Fruit fly (Drosophila melanogaster): Measurements from ENCODE around the gene ND-15.

The ND-15 gene

DNA sequence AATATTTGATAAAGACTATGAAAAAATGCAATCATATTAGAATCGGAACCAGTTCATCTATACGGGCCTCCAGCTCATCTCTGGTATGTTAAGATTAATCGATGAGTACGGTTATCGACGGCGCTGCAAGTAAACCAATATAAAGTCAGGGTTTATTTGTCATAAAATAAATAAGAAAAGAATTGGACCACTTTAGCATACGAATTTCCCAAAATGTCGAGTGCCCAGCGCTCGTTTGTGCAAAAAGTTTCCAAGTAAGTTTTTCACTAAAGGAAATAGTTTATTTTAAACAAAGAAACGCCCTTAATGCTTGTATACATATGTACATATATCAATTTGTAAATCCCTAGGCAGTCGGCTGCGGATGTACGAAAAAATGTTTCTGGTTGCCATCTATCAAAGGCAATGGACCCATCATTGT lies 19.9 kb upstream of the ND-15 start, which contains the start of gene Zir (continued):
- TF ChIP-seq eve (GFP tag; optimal IDR thresholded peaks at IDR 0.05), result peak in 1 of 2 experiments; percentile 75
- no peak for TF ChIP-seq CG4282 (GFP tag; optimal IDR thresholded peaks at IDR 0.05)
- TF ChIP-seq gfzf (GFP tag; optimal IDR thresholded peaks at IDR 0.05), result no peak
- TF ChIP-seq Atf-2 (GFP tag; optimal IDR thresholded peaks at IDR 0.05), result no peak
- no peak for TF ChIP-seq CG17568 (GFP tag; optimal IDR thresholded peaks at IDR 0.05)
- TF ChIP-seq fd102C (GFP tag; optimal IDR thresholded peaks at IDR 0.05), result no peak
- TF ChIP-seq CG14014 (GFP tag; IDR thresholded peaks at IDR 0.05), result no peak
- no peak for TF ChIP-seq aop (GFP tag; IDR thresholded peaks at IDR 0.05)
- TF ChIP-seq ssp (GFP tag; IDR thresholded peaks at IDR 0.05), result no peak
- TF ChIP-seq seq (GFP tag; IDR thresholded peaks at IDR 0.05), result no peak
- no peak for TF ChIP-seq CG6654 (GFP tag; optimal IDR thresholded peaks at IDR 0.05)
- 0 out of 3 replicates have a peak, but pooled peaks have one; percentile 50 for TF ChIP-seq vnd (GFP tag; IDR thresholded peaks at IDR 0.05; ENCODE audit: partially characterized antibody)
- TF ChIP-seq CG12942 (GFP tag; optimal IDR thresholded peaks at IDR 0.05), result no peak
- TF ChIP-seq grn (GFP tag; optimal IDR thresholded peaks at IDR 0.05), result no peak
- TF ChIP-seq mam (GFP tag; optimal IDR thresholded peaks at IDR 0.05), result no peak
- TF ChIP-seq Scr (GFP tag; IDR thresholded peaks at IDR 0.05; ENCODE audit: partially characterized antibody), result peak; percentile 71
- TF ChIP-seq CG15011 (GFP tag; optimal IDR thresholded peaks at IDR 0.05), result no peak
- no peak for TF ChIP-seq ken (GFP tag; IDR thresholded peaks at IDR 0.05)
- TF ChIP-seq crc (GFP tag; optimal IDR thresholded peaks at IDR 0.05), result no peak
- TF ChIP-seq bowl (GFP tag; IDR thresholded peaks at IDR 0.05), result no peak
- no peak for TF ChIP-seq CG4820 (GFP tag; optimal IDR thresholded peaks at IDR 0.05)
- TF ChIP-seq trh (GFP tag; optimal IDR thresholded peaks at IDR 0.05), result no peak
- peak; percentile 10; the same call in 1 of the 3 replicates for TF ChIP-seq zen2 (GFP tag; IDR thresholded peaks at IDR 0.05; ENCODE audit: partially characterized antibody)
- TF ChIP-seq Abd-B (GFP tag; optimal IDR thresholded peaks at IDR 0.05), result no peak
- TF ChIP-seq CG12659 (GFP tag; optimal IDR thresholded peaks at IDR 0.05), result peak; percentile 26
- no peak for TF ChIP-seq CG10959 (GFP tag; IDR thresholded peaks at IDR 0.05)
- no peak for TF ChIP-seq Ptx1 (GFP tag; IDR thresholded peaks at IDR 0.05)
- no peak for TF ChIP-seq CG3995 (GFP tag; optimal IDR thresholded peaks at IDR 0.05)
- no peak for TF ChIP-seq wdn (GFP tag; IDR thresholded peaks at IDR 0.05)
- no peak for TF ChIP-seq gsb-n (tag; optimal IDR thresholded peaks at IDR 0.05)
- no peak for TF ChIP-seq CG1602 (GFP tag; optimal IDR thresholded peaks at IDR 0.05)
- no peak for TF ChIP-seq phol (tag; optimal IDR thresholded peaks at IDR 0.05)
- TF ChIP-seq CG9876 (GFP tag; optimal IDR thresholded peaks at IDR 0.05), result no peak
- no peak for TF ChIP-seq tx (GFP tag; optimal IDR thresholded peaks at IDR 0.05)
- no peak for TF ChIP-seq CG10654 (GFP tag; optimal IDR thresholded peaks at IDR 0.05)
- no peak for TF ChIP-seq Lhr (GFP tag; optimal IDR thresholded peaks at IDR 0.05)
- peak; percentile 61; the same call in 2 of the 3 replicates for TF ChIP-seq CG7963 (GFP tag; IDR thresholded peaks at IDR 0.05; ENCODE audit: partially characterized antibody)
- TF ChIP-seq D19A (tag; optimal IDR thresholded peaks at IDR 0.05), result no peak
- TF ChIP-seq Sin3A (optimal IDR thresholded peaks at IDR 0.05), result no peak
- no peak for TF ChIP-seq CG10209 (GFP tag; optimal IDR thresholded peaks at IDR 0.05)
- TF ChIP-seq Elba2 (GFP tag; optimal IDR thresholded peaks at IDR 0.05), result no peak
- peak; percentile 13 for TF ChIP-seq CG13624 (GFP tag; optimal IDR thresholded peaks at IDR 0.05)
- no peak for TF ChIP-seq pnt (GFP tag; optimal IDR thresholded peaks at IDR 0.05)
- TF ChIP-seq otp (GFP tag; IDR thresholded peaks at IDR 0.05), result no peak
- TF ChIP-seq Oli (tag; optimal IDR thresholded peaks at IDR 0.05), result no peak
- no peak for TF ChIP-seq E2f2 (GFP tag; IDR thresholded peaks at IDR 0.05)
- TF ChIP-seq Sry-β (GFP tag; optimal IDR thresholded peaks at IDR 0.05), result peak; percentile 88
- TF ChIP-seq sens (GFP tag), result peak; percentile 59
- peak; percentile 30; the same call in 1 of the 3 replicates for TF ChIP-seq Doc3 (GFP tag; IDR thresholded peaks at IDR 0.05; ENCODE audit: partially characterized antibody)
- TF ChIP-seq CG11247 (GFP tag; IDR thresholded peaks at IDR 0.05), result no peak
- TF ChIP-seq CG11504 (tag; optimal IDR thresholded peaks at IDR 0.05), result no peak
- TF ChIP-seq CG11696 (GFP tag; IDR thresholded peaks at IDR 0.05), result no peak
